Worm (Caenorhabditis elegans): Measurements from ENCODE around the gene ndnf-1.
A peak's percentile ranks its signal among the peaks of the same experiment; 100 is the strongest.

The ndnf-1 gene

DNA sequence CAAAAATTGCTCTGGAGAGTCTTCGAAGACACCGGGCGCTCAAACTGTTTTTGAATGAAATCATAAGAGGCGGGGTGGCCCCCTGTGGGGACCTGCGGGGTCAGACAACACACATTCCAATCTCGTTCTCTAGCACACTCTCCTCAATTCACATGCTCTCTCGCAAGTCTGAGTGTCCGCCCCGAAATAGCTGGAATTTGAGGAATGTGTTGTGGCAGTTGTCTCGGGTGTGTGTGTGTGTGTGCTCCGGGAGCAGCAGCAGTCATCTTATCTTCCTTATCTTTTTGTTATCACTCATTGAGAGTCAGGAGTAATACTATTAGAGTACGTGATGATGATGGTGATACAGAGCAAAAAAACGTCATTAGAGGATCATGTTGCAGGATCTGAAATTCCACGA lies 1.1 kb upstream of the ndnf-1 start:
- no peak for TF ChIP-seq ttx-3 (tag; optimal IDR thresholded peaks at IDR 0.05)
- no peak for TF ChIP-seq ceh-9 (tag; optimal IDR thresholded peaks at IDR 0.05)
- no peak for TF ChIP-seq fkh-10 (GFP tag; optimal IDR thresholded peaks at IDR 0.05)
- TF ChIP-seq zip-5 (tag; optimal IDR thresholded peaks at IDR 0.05): no peak
- TF ChIP-seq ets-4 (tag; optimal IDR thresholded peaks at IDR 0.05): no peak
- peak; percentile 66 for TF ChIP-seq elt-2 (tag; optimal IDR thresholded peaks at IDR 0.05)
- no peak for TF ChIP-seq unc-3 (GFP tag; conservative IDR thresholded peaks at IDR 0.05)
- no peak for TF ChIP-seq unc-3 (tag; optimal IDR thresholded peaks at IDR 0.05)
- no peak for TF ChIP-seq sdc-2 (tag; optimal IDR thresholded peaks at IDR 0.05)
- no peak for TF ChIP-seq pag-3 (tag; optimal IDR thresholded peaks at IDR 0.05; ENCODE audit: borderline replicate concordance)
- no peak for TF ChIP-seq madf-2 (tag; optimal IDR thresholded peaks at IDR 0.05)
- no peak for TF ChIP-seq hlh-15 (tag; optimal IDR thresholded peaks at IDR 0.05)
- TF ChIP-seq hlh-6 (tag; optimal IDR thresholded peaks at IDR 0.05): no peak
- TF ChIP-seq ceh-14 (tag; optimal IDR thresholded peaks at IDR 0.05): no peak
- no peak for TF ChIP-seq tbx-7 (tag; optimal IDR thresholded peaks at IDR 0.05)
- no peak for TF ChIP-seq unc-42 (tag; optimal IDR thresholded peaks at IDR 0.05)
- TF ChIP-seq ceh-19 (GFP tag; optimal IDR thresholded peaks at IDR 0.05): no peak
- TF ChIP-seq ref-2 (tag; optimal IDR thresholded peaks at IDR 0.05): peak; percentile 37
- TF ChIP-seq ceh-2 (tag; optimal IDR thresholded peaks at IDR 0.05): no peak
- TF ChIP-seq unc-55 (GFP tag; optimal IDR thresholded peaks at IDR 0.05): peak; percentile 15
- TF ChIP-seq nfya-1 (tag; optimal IDR thresholded peaks at IDR 0.05): no peak
- TF ChIP-seq pha-2 (tag; optimal IDR thresholded peaks at IDR 0.05): no peak
- no peak for TF ChIP-seq ztf-16 (tag; optimal IDR thresholded peaks at IDR 0.05)

DNA sequence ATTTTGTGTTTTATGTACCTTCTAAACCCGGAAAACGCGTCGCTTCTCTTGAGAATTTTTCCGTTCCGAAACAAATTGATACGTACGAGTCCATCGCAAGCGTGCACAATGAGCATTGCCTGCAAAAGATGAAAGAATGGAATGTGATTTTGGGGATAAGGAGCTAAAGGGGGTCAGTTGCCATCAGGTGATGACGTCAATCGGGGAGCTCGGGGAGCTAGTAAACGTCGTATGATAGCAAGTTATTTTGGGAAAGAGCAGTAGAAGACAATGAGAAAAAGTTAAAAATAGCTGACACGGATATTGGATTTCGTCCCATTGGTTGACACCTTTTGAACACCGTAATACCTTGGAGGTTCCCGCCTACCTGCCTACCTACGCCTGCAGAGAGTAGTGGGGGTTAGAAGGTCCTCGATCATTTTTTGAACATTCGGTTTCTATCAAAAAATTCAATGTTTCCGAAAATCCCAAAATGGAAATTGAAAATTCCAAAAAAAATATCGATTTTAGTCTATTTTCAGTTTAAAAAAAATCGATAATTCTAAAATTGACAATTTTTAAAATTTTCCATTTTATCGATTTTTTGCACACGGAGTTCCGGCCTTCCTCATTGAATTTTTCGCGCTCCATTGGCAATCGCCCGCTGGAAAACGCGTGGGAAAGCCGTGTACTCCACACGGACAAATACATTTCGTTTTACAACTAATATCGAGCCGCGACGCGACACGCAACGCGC lies 2.7 kb downstream of the ndnf-1 start:
- no peak for TF ChIP-seq ceh-31 (tag; optimal IDR thresholded peaks at IDR 0.05)
- TF ChIP-seq pat-9 (tag; optimal IDR thresholded peaks at IDR 0.05): no peak
- TF ChIP-seq lim-6 (tag; optimal IDR thresholded peaks at IDR 0.05): no peak
- no peak for TF ChIP-seq tbx-7 (tag; optimal IDR thresholded peaks at IDR 0.05)
- no peak for TF ChIP-seq pag-3 (tag; optimal IDR thresholded peaks at IDR 0.05; ENCODE audit: borderline replicate concordance)
- no peak for TF ChIP-seq npax-4 (tag; optimal IDR thresholded peaks at IDR 0.05)
- TF ChIP-seq ceh-18 (tag; optimal IDR thresholded peaks at IDR 0.05): no peak
- TF ChIP-seq nhr-11 (tag; optimal IDR thresholded peaks at IDR 0.05): no peak
- TF ChIP-seq ceh-19 (GFP tag; optimal IDR thresholded peaks at IDR 0.05): no peak
- no peak for TF ChIP-seq odd-2 (tag; optimal IDR thresholded peaks at IDR 0.05)
- no peak for TF ChIP-seq pax-1 (tag; optimal IDR thresholded peaks at IDR 0.05)
- no peak for TF ChIP-seq unc-42 (tag; optimal IDR thresholded peaks at IDR 0.05)
- no peak for TF ChIP-seq ahr-1 (tag; optimal IDR thresholded peaks at IDR 0.05)
- TF ChIP-seq ceh-34 (tag; optimal IDR thresholded peaks at IDR 0.05): no peak

DNA sequence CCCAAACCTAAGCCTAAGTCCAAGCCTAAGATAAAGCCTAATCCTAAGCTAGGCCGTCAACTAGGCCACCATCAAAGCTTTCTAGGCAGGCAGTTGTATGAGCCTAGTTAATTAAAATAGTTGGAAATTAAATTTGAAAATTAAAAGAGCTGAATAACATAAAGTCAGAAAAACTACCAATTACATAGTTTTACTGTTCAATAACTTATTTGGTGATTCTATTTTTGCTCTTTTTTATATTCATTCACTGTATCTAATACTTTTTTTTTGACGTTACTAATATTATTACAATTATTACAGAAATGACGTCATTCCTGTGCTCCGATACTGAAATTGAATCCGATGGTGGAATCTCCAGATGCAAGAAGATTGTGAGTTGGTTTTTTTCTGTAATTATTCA lies 9.3 kb downstream of the ndnf-1 start, which contains the start of gene lin-22:
Gene lin-22 (plus strand): TSS at position 301 of the 400 bp plus-strand sequence.
- no peak for TF ChIP-seq sox-2 (GFP tag; IDR thresholded peaks at IDR 0.05)
- TF ChIP-seq tbx-7 (tag; optimal IDR thresholded peaks at IDR 0.05): no peak
- no peak for TF ChIP-seq K09A11.1 (tag; optimal IDR thresholded peaks at IDR 0.05; ENCODE audit: insufficient read depth)
- TF ChIP-seq ceh-2 (tag; optimal IDR thresholded peaks at IDR 0.05): no peak
- TF ChIP-seq Y22D7AL.16 (tag; optimal IDR thresholded peaks at IDR 0.05): no peak
- TF ChIP-seq madf-2 (tag; optimal IDR thresholded peaks at IDR 0.05): no peak
- TF ChIP-seq ets-4 (tag; optimal IDR thresholded peaks at IDR 0.05): no peak
- TF ChIP-seq pag-3 (tag; optimal IDR thresholded peaks at IDR 0.05; ENCODE audit: borderline replicate concordance): no peak
- TF ChIP-seq sdc-2 (tag; optimal IDR thresholded peaks at IDR 0.05): no peak
- no peak for TF ChIP-seq ahr-1 (tag; optimal IDR thresholded peaks at IDR 0.05)
- no peak for TF ChIP-seq eyg-1 (tag; optimal IDR thresholded peaks at IDR 0.05)
- TF ChIP-seq ceh-19 (GFP tag; optimal IDR thresholded peaks at IDR 0.05): no peak
- no peak for TF ChIP-seq ceh-45 (GFP tag; IDR thresholded peaks at IDR 0.05)
- TF ChIP-seq zip-5 (tag; optimal IDR thresholded peaks at IDR 0.05): no peak
- TF ChIP-seq ref-2 (tag; optimal IDR thresholded peaks at IDR 0.05): no peak
- TF ChIP-seq npax-4 (tag; optimal IDR thresholded peaks at IDR 0.05): no peak
- no peak for TF ChIP-seq pha-2 (tag; optimal IDR thresholded peaks at IDR 0.05)
